Worm (Caenorhabditis elegans) whole organism, young adult: ENCODE data around the gene B0294.3.
A peak's percentile ranks its signal among the peaks of the same experiment; 100 is the strongest.

ENCODE experiments used
- B0019.2 ChIP-seq: fragments of 200-800 bp; sonication (Bioruptor generic); conservative IDR thresholded peaks from 2 replicates; pipeline ENCODE4 v1.3.6; 2022; ENCODE audit warnings: missing genetic modification reagents, missing genetic modification characterization, missing compliant biosample characterization
- B0261.1 ChIP-seq: sonication (generic microtip); optimal IDR thresholded peaks from 2 replicates; lab custom pipeline; 2016; ENCODE audit warnings: mild to moderate bottlenecking, missing genetic modification characterization, moderate library complexity, missing compliant biosample characterization
- C17E4.6 ChIP-seq: fragments of 200-800 bp; sonication (Bioruptor generic); IDR thresholded peaks from 2 replicates; pipeline ENCODE4 v1.3.6; 2022; ENCODE audit warnings: missing genetic modification reagents, missing genetic modification characterization, missing compliant biosample characterization
- F33H1.4 ChIP-seq: fragments of 200-800 bp; sonication (Bioruptor generic); IDR thresholded peaks from 2 replicates; pipeline ENCODE4 v1.3.6; 2022; ENCODE audit warnings: missing genetic modification reagents, missing genetic modification characterization, missing compliant biosample characterization
- F39B2.1 ChIP-seq: fragments of 200-800 bp; sonication (Bioruptor generic); IDR thresholded peaks from 2 replicates; pipeline ENCODE4 v1.3.6; 2022; ENCODE audit warnings: missing genetic modification reagents, missing genetic modification characterization, missing compliant biosample characterization
- K12H6.12 ChIP-seq: fragments of 200-800 bp; sonication (Bioruptor generic); optimal IDR thresholded peaks from 2 replicates; lab custom pipeline; 2018; ENCODE audit warnings: mild to moderate bottlenecking, missing genetic modification characterization, missing compliant biosample characterization
- T26A5.8 ChIP-seq: sonication (generic microtip); optimal IDR thresholded peaks from 2 replicates; lab custom pipeline; 2016; ENCODE audit warnings: missing genetic modification characterization, missing compliant biosample characterization
- Y95B8A.8 ChIP-seq: fragments of 200-800 bp; sonication (Bioruptor generic); IDR thresholded peaks from 2 replicates; pipeline ENCODE4 v1.3.6; 2022; ENCODE audit warnings: missing genetic modification reagents, missing genetic modification characterization, missing compliant biosample characterization
- aptf-2 ChIP-seq: fragments of 200-800 bp; sonication (Bioruptor generic); conservative IDR thresholded peaks from 2 replicates; pipeline ENCODE4 v1.3.6; 2022; ENCODE audit warnings: missing genetic modification reagents, missing genetic modification characterization, missing compliant biosample characterization
- atf-7 ChIP-seq: sonication (generic microtip); optimal IDR thresholded peaks from 2 replicates; lab custom pipeline; 2017; ENCODE audit warnings: mild to moderate bottlenecking, missing genetic modification characterization, missing compliant biosample characterization
- attf-3 ChIP-seq: fragments of 200-800 bp; sonication (Bioruptor generic); conservative IDR thresholded peaks from 2 replicates; pipeline ENCODE4 v1.3.6; 2022; ENCODE audit warnings: missing genetic modification reagents, missing genetic modification characterization, missing compliant biosample characterization
- bed-1 ChIP-seq: fragments of 200-800 bp; sonication (Bioruptor generic); IDR thresholded peaks from 2 replicates; pipeline ENCODE4 v1.3.6; 2022; ENCODE audit warnings: missing genetic modification reagents, missing genetic modification characterization, missing compliant biosample characterization
- ccch-3 ChIP-seq: fragments of 200-800 bp; sonication (Bioruptor generic); optimal IDR thresholded peaks from 2 replicates; lab custom pipeline; 2018; ENCODE audit warnings: mild to moderate bottlenecking, missing genetic modification characterization, missing compliant biosample characterization
- ceh-27 ChIP-seq: fragments of 200-800 bp; sonication (Bioruptor generic); optimal IDR thresholded peaks from 2 replicates; lab custom pipeline; 2018; ENCODE audit warnings: mild to moderate bottlenecking, missing genetic modification characterization, moderate library complexity, missing compliant biosample characterization
- ceh-91 ChIP-seq: fragments of 200-800 bp; sonication (Bioruptor generic); IDR thresholded peaks from 2 replicates; pipeline ENCODE4 v1.3.6; 2022; ENCODE audit warnings: missing genetic modification reagents, missing genetic modification characterization, missing compliant biosample characterization
- die-1 ChIP-seq: sonication (generic microtip); optimal IDR thresholded peaks from 2 replicates; lab custom pipeline; 2016; ENCODE audit warnings: missing genotype, mild to moderate bottlenecking, missing genetic modification characterization, missing compliant biosample characterization
- dox-1 ChIP-seq: fragments of 200-800 bp; sonication (Bioruptor generic); IDR thresholded peaks from 2 replicates; pipeline ENCODE4 v1.3.6; 2022; ENCODE audit warnings: missing genetic modification reagents, missing genetic modification characterization, missing compliant biosample characterization
- egl-18 ChIP-seq: fragments of 200-800 bp; sonication (Bioruptor generic); IDR thresholded peaks from 2 replicates; pipeline ENCODE4 v1.3.6; 2022; ENCODE audit warnings: missing genetic modification reagents, missing genetic modification characterization, missing compliant biosample characterization
- egl-44 ChIP-seq: fragments of 200-800 bp; sonication (Bioruptor generic); IDR thresholded peaks from 2 replicates; pipeline ENCODE4 v1.3.6; 2022; ENCODE audit warnings: missing genetic modification reagents, missing genetic modification characterization, missing compliant biosample characterization
- ets-4 ChIP-seq: fragments of 200-800 bp; sonication (Bioruptor generic); optimal IDR thresholded peaks from 2 replicates; lab custom pipeline; 2018; ENCODE audit warnings: mild to moderate bottlenecking, missing genetic modification characterization, missing compliant biosample characterization
- fkh-3 ChIP-seq: sonication (generic microtip); optimal IDR thresholded peaks from 2 replicates; lab custom pipeline; 2016; ENCODE audit warnings: mild to moderate bottlenecking, missing genetic modification characterization, missing compliant biosample characterization
- hlh-26 ChIP-seq: fragments of 200-800 bp; sonication (Bioruptor generic); conservative IDR thresholded peaks from 2 replicates; pipeline ENCODE4 v1.3.6; 2022; ENCODE audit warnings: missing genetic modification reagents, missing genetic modification characterization, missing compliant biosample characterization
- hsf-1 ChIP-seq: fragments of 200-800 bp; sonication (Bioruptor generic); IDR thresholded peaks from 2 replicates; pipeline ENCODE4 v1.3.6; 2022; ENCODE audit warnings: missing genetic modification reagents, missing genetic modification characterization, missing compliant biosample characterization
- let-526 ChIP-seq: fragments of 200-800 bp; sonication (Bioruptor generic); IDR thresholded peaks from 2 replicates; pipeline ENCODE4 v1.3.6; 2022; ENCODE audit warnings: missing genetic modification reagents, missing genetic modification characterization, missing compliant biosample characterization
- let-607 ChIP-seq, 2 experiments: fragments of 200-800 bp in 1 of 2; sonication (Bioruptor generic) in 1 of 2; sonication (generic microtip) in 1 of 2; optimal IDR thresholded peaks; 2 replicates each; lab custom pipeline; 2016 to 2018; ENCODE audit warnings: mild to moderate bottlenecking in 2 of 2, missing compliant biosample characterization in 2 of 2, missing genetic modification characterization in 2 of 2, moderate library complexity in 2 of 2, missing genotype in 1 of 2
- lin-35 ChIP-seq, 3 experiments: fragments of 150-350 bp in 2 of 3; sonication (generic microtip) in 1 of 3; optimal IDR thresholded peaks; 2 replicates each; lab custom pipeline; 2014 to 2018; ENCODE audit warnings: missing biosample characterization in 3 of 3, missing genetic modification characterization in 3 of 3, missing genetic modification reagents in 3 of 3
- lin-40 ChIP-seq: sonication (generic microtip); optimal IDR thresholded peaks from 2 replicates; lab custom pipeline; 2016; ENCODE audit warnings: missing genetic modification characterization, mild to moderate bottlenecking, missing compliant biosample characterization, missing genotype, missing genetic modification reagents
- lin-54 ChIP-seq: fragments of 200-800 bp; sonication (Bioruptor generic); optimal IDR thresholded peaks from 2 replicates; lab custom pipeline; 2018; ENCODE audit warnings: mild to moderate bottlenecking, missing genetic modification characterization, missing compliant biosample characterization
- lsy-27 ChIP-seq: sonication (generic microtip); optimal IDR thresholded peaks from 2 replicates; lab custom pipeline; 2017; ENCODE audit warnings: missing genetic modification characterization, mild to moderate bottlenecking, missing compliant biosample characterization, antibody characterized with exemption, missing genotype, borderline replicate concordance; ENCODE audit not compliant: insufficient read depth
- madf-3 ChIP-seq: fragments of 200-800 bp; sonication (Bioruptor generic); IDR thresholded peaks from 2 replicates; pipeline ENCODE4 v1.3.6; 2022; ENCODE audit warnings: missing genetic modification reagents, missing genetic modification characterization, missing compliant biosample characterization
- madf-6 ChIP-seq: fragments of 200-800 bp; sonication (Bioruptor generic); IDR thresholded peaks from 2 replicates; pipeline ENCODE4 v1.3.6; 2022; ENCODE audit warnings: missing genetic modification reagents, missing genetic modification characterization, missing compliant biosample characterization
- mxl-1 ChIP-seq: sonication (generic microtip); optimal IDR thresholded peaks from 2 replicates; lab custom pipeline; 2016; ENCODE audit warnings: missing genetic modification characterization, missing compliant biosample characterization
- nfya-1 ChIP-seq: sonication (generic microtip); optimal IDR thresholded peaks from 2 replicates; lab custom pipeline; 2017; ENCODE audit warnings: antibody characterized with exemption, missing compliant biosample characterization, missing genetic modification characterization, borderline replicate concordance; ENCODE audit not compliant: insufficient read depth
- nfyb-1 ChIP-seq: fragments of 200-800 bp; sonication (Bioruptor generic); IDR thresholded peaks from 2 replicates; pipeline ENCODE4 v1.3.6; 2022; ENCODE audit warnings: missing genetic modification reagents, missing genetic modification characterization, missing compliant biosample characterization
- nhr-120 ChIP-seq: fragments of 200-800 bp; sonication (Bioruptor generic); IDR thresholded peaks from 2 replicates; pipeline ENCODE4 v1.3.6; 2022; ENCODE audit warnings: missing genetic modification characterization, missing compliant biosample characterization
- nhr-80 ChIP-seq: sonication (generic microtip); optimal IDR thresholded peaks from 2 replicates; lab custom pipeline; 2016; ENCODE audit warnings: missing genetic modification characterization, missing compliant biosample characterization
- pbrm-1 ChIP-seq: fragments of 200-800 bp; sonication (Bioruptor generic); IDR thresholded peaks from 2 replicates; pipeline ENCODE4 v1.3.6; 2022; ENCODE audit warnings: missing genetic modification reagents, missing genetic modification characterization, missing compliant biosample characterization
- rcor-1 ChIP-seq: fragments of 200-800 bp; sonication (Bioruptor generic); IDR thresholded peaks from 2 replicates; pipeline ENCODE4 v1.3.6; 2022; ENCODE audit warnings: missing genetic modification reagents, missing genetic modification characterization, missing compliant biosample characterization
- repo-1 ChIP-seq: sonication (generic microtip); optimal IDR thresholded peaks from 2 replicates; lab custom pipeline; 2017; ENCODE audit warnings: mild to moderate bottlenecking, missing genetic modification characterization, missing compliant biosample characterization
- rpc-1 ChIP-seq, 2 experiments: fragments of 150-350 bp in 1 of 2; sonication (generic microtip) in 1 of 2; optimal IDR thresholded peaks; 2 replicates each; lab custom pipeline; 2014 to 2018; ENCODE audit warnings: missing biosample characterization in 1 of 2, missing genetic modification characterization in 1 of 2, missing genetic modification reagents in 1 of 2, missing genotype in 1 of 2
- snpc-4 ChIP-seq, 5 experiments: fragments of 150-350 bp in 1 of 5; sonication (generic microtip) in 4 of 5; optimal IDR thresholded peaks; 2 replicates each; lab custom pipeline; 2014 to 2018; ENCODE audit warnings: missing genetic modification characterization in 5 of 5, missing biosample characterization in 3 of 5, antibody characterized with exemption in 2 of 5, mild to moderate bottlenecking in 2 of 5, missing compliant biosample characterization in 2 of 5, missing genotype in 2 of 5, moderate library complexity in 2 of 5, missing genetic modification reagents in 1 of 5
- xnd-1 ChIP-seq: sonication (generic microtip); optimal IDR thresholded peaks from 2 replicates; lab custom pipeline; 2016; ENCODE audit warnings: missing genotype, missing genetic modification reagents, missing genetic modification characterization, missing compliant biosample characterization
- zim-3 ChIP-seq: sonication (generic microtip); optimal IDR thresholded peaks from 2 replicates; lab custom pipeline; 2017; ENCODE audit warnings: mild to moderate bottlenecking, missing genetic modification characterization, moderate library complexity, missing compliant biosample characterization
- ztf-22 ChIP-seq: fragments of 200-800 bp; sonication (Bioruptor generic); optimal IDR thresholded peaks from 2 replicates; lab custom pipeline; 2018; ENCODE audit warnings: mild to moderate bottlenecking, missing genetic modification characterization, moderate library complexity, missing compliant biosample characterization
- ztf-26 ChIP-seq: sonication (generic microtip); optimal IDR thresholded peaks from 2 replicates; lab custom pipeline; 2017; ENCODE audit warnings: missing genetic modification characterization, missing compliant biosample characterization
- ztf-28 ChIP-seq: fragments of 200-800 bp; sonication (Bioruptor generic); IDR thresholded peaks from 2 replicates; pipeline ENCODE4 v1.3.6; 2022; ENCODE audit warnings: missing genetic modification reagents, missing genetic modification characterization, missing compliant biosample characterization
- ztf-3 ChIP-seq: fragments of 200-800 bp; sonication (Bioruptor generic); optimal IDR thresholded peaks from 2 replicates; lab custom pipeline; 2018; ENCODE audit warnings: mild to moderate bottlenecking, missing genetic modification characterization, missing compliant biosample characterization

The B0294.3 gene

ce11 chrX:1909353-1909752 is 17.4 kb downstream of the B0294.3 start (continued):
- TF ChIP-seq die-1 (tag; lab: Kevin White, UChicago): no peak
- no peak for TF ChIP-seq zim-3 (tag; lab: Kevin White, UChicago)
- TF ChIP-seq hsf-1 (GFP tag; lab: Robert Waterston, UW): no peak
- TF ChIP-seq B0019.2 (GFP tag; lab: Robert Waterston, UW): no peak
- TF ChIP-seq attf-3: no peak
- no peak for TF ChIP-seq ztf-28 (GFP tag; lab: Robert Waterston, UW)
- TF ChIP-seq lin-54 (GFP tag; lab: Kevin White, UChicago): peak; percentile 63
- no peak for TF ChIP-seq T26A5.8 (tag; lab: Kevin White, UChicago)
- no peak for TF ChIP-seq ceh-91
- TF ChIP-seq snpc-4 (GFP tag; optimal IDR thresholded peaks at IDR 0.05; lab: Kevin White, UChicago): no peak
- peak in 2 of 4 experiments; percentile 27 to 58 for TF ChIP-seq snpc-4 (tag; optimal IDR thresholded peaks at IDR 0.05; lab: Kevin White, UChicago)
- TF ChIP-seq lin-40 (tag; lab: Kevin White, UChicago): peak; percentile 97
- TF ChIP-seq lin-35 (GFP tag; optimal IDR thresholded peaks at IDR 0.05; lab: Kevin White, UChicago): peak in 1 of 3 experiments; percentile 85
- no peak for TF ChIP-seq egl-44 (GFP tag; lab: Robert Waterston, UW)
- no peak for TF ChIP-seq ccch-3 (GFP tag; lab: Kevin White, UChicago)
- TF ChIP-seq dox-1 (GFP tag; lab: Robert Waterston, UW): peak; percentile 97
- TF ChIP-seq let-607 (tag; optimal IDR thresholded peaks at IDR 0.05; lab: Kevin White, UChicago): peak in 1 of 2 experiments; percentile 52
- peak; percentile 86 for TF ChIP-seq repo-1 (tag; lab: Kevin White, UChicago)
- TF ChIP-seq F39B2.1 (GFP tag; lab: Robert Waterston, UW): no peak
- peak; percentile 56 for TF ChIP-seq K12H6.12 (tag; lab: Kevin White, UChicago)
- TF ChIP-seq ztf-3 (GFP tag; lab: Kevin White, UChicago): peak; percentile 62
- no peak for TF ChIP-seq aptf-2 (GFP tag; lab: Robert Waterston, UW)
- TF ChIP-seq nfyb-1 (GFP tag; lab: Robert Waterston, UW): peak; percentile 92
- TF ChIP-seq C17E4.6: 0 out of 2 replicates have a peak, but pooled peaks have one; percentile 35
- TF ChIP-seq madf-3: no peak
- peak; percentile 80; the same call in 1 of the 2 replicates for TF ChIP-seq pbrm-1 (GFP tag; lab: Robert Waterston, UW)
- TF ChIP-seq hlh-26 (GFP tag; lab: Robert Waterston, UW): no peak
- TF ChIP-seq lsy-27 (tag; lab: Kevin White, UChicago): no peak
- TF ChIP-seq xnd-1 (tag; lab: Kevin White, UChicago): no peak
- no peak for TF ChIP-seq F33H1.4 (GFP tag; lab: Robert Waterston, UW)
- TF ChIP-seq bed-1 (GFP tag; lab: Robert Waterston, UW): no peak
- TF ChIP-seq nhr-80: peak; percentile 65
- TF ChIP-seq egl-18 (GFP tag; lab: Robert Waterston, UW): 0 out of 2 replicates have a peak, but pooled peaks have one; percentile 65
- TF ChIP-seq rpc-1 (optimal IDR thresholded peaks at IDR 0.05; lab: Kevin White, UChicago): no peak
- no peak for TF ChIP-seq rpc-1 (tag; optimal IDR thresholded peaks at IDR 0.05; lab: Kevin White, UChicago)
- TF ChIP-seq madf-6 (GFP tag; lab: Robert Waterston, UW): no peak
- peak; percentile 81 for TF ChIP-seq ceh-27
- TF ChIP-seq mxl-1 (tag; lab: Kevin White, UChicago): no peak
- peak; percentile 76 for TF ChIP-seq rcor-1
- TF ChIP-seq ztf-22 (GFP tag; lab: Kevin White, UChicago): no peak
- TF ChIP-seq nfya-1 (tag; lab: Kevin White, UChicago): no peak
- 0 out of 2 replicates have a peak, but pooled peaks have one; percentile 32 for TF ChIP-seq Y95B8A.8 (GFP tag; lab: Robert Waterston, UW)
- peak; percentile 40 for TF ChIP-seq ets-4
- peak; percentile 52 for TF ChIP-seq B0261.1 (tag; lab: Kevin White, UChicago)
- TF ChIP-seq let-526 (GFP tag; lab: Robert Waterston, UW): 0 out of 2 replicates have a peak, but pooled peaks have one; percentile 27
- TF ChIP-seq atf-7: peak; percentile 80
- peak; percentile 95 for TF ChIP-seq ztf-26 (tag; lab: Kevin White, UChicago)
- TF ChIP-seq fkh-3 (tag; lab: Kevin White, UChicago): no peak
- TF ChIP-seq nhr-120 (GFP tag; lab: Robert Waterston, UW): no peak
